Fruit fly (Drosophila melanogaster): ENCODE measurements around the gene Ctps.

Gene Ctps

dm6 chr3L:15079278-15079677, 18.4 kb upstream of the Ctps start:
- peak; percentile 65 for TF ChIP-seq Dif (GFP tag; optimal IDR thresholded peaks at IDR 0.05; ENCODE audit: partially characterized antibody)
- no peak for TF ChIP-seq rgr (GFP tag; optimal IDR thresholded peaks at IDR 0.05)
- no peak for TF ChIP-seq Hr83 (GFP tag; optimal IDR thresholded peaks at IDR 0.05; ENCODE audit: poor library complexity, severe bottlenecking)
- TF ChIP-seq Rel (GFP tag; optimal IDR thresholded peaks at IDR 0.05), result no peak
- TF ChIP-seq Rel (tag; optimal IDR thresholded peaks at IDR 0.05), result no peak
- no peak for TF ChIP-seq CG9705 (GFP tag; optimal IDR thresholded peaks at IDR 0.05)
- no peak for TF ChIP-seq CG32264 (GFP tag; optimal IDR thresholded peaks at IDR 0.05)
- peak; percentile 60 for TF ChIP-seq fru (GFP tag; optimal IDR thresholded peaks at IDR 0.05)
- TF ChIP-seq dsf (GFP tag; optimal IDR thresholded peaks at IDR 0.05; ENCODE audit: borderline replicate concordance), result no peak
- TF ChIP-seq Myc (optimal IDR thresholded peaks at IDR 0.05), result peak; percentile 5
- TF ChIP-seq OdsH (GFP tag; optimal IDR thresholded peaks at IDR 0.05), result no peak
- TF ChIP-seq woc (GFP tag; optimal IDR thresholded peaks at IDR 0.05), result no peak
- no peak for TF ChIP-seq brk (GFP tag; optimal IDR thresholded peaks at IDR 0.05)
- no peak for TF ChIP-seq dmrt93B (GFP tag; optimal IDR thresholded peaks at IDR 0.05)
- TF ChIP-seq foxo (GFP tag; optimal IDR thresholded peaks at IDR 0.05), result no peak
- TF ChIP-seq dl (GFP tag; optimal IDR thresholded peaks at IDR 0.05; ENCODE audit: insufficient read depth in 1 of 2, partially characterized antibody in 2 of 2), result peak in 1 of 2 experiments; percentile 35
- no peak for TF ChIP-seq jim (GFP tag; optimal IDR thresholded peaks at IDR 0.05)
- TF ChIP-seq Vsx2 (GFP tag; optimal IDR thresholded peaks at IDR 0.05; ENCODE audit: partially characterized antibody), result peak; percentile 9

DNA sequence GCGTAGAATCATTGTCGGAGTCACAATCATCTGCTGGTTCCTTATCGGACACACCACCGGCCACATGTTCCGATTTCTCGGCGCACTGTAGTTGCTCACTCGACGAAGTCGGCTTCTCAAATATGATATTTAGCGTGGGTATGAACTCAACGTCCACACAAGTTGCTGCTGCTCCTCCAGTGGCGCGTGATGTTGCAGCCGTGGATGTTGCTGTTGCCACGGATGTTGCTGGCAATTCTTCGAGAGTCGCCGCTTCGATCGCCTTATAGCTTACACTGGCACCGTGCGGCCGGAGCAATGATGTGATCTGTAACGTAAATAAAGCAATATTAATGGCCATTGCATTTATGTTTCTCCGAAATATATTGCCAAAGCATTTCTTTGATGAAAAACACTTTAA, 13.4 kb upstream of the Ctps start:
- TF ChIP-seq dl (GFP tag; optimal IDR thresholded peaks at IDR 0.05; ENCODE audit: insufficient read depth in 1 of 2, partially characterized antibody in 2 of 2) (no peak), lola (GFP tag; optimal IDR thresholded peaks at IDR 0.05) (no peak), sage (GFP tag; optimal IDR thresholded peaks at IDR 0.05) (no peak), dmrt93B (GFP tag; optimal IDR thresholded peaks at IDR 0.05) (no peak), CG32264 (GFP tag; optimal IDR thresholded peaks at IDR 0.05) (no peak), HLH106 (tag; optimal IDR thresholded peaks at IDR 0.05) (no peak), psq (GFP tag; optimal IDR thresholded peaks at IDR 0.05) (no peak), Hr83 (GFP tag; optimal IDR thresholded peaks at IDR 0.05; ENCODE audit: poor library complexity, severe bottlenecking) (no peak)

- TF ChIP-seq Rel (GFP tag; optimal IDR thresholded peaks at IDR 0.05), result no peak
- TF ChIP-seq Rel (tag; optimal IDR thresholded peaks at IDR 0.05), result no peak
- no peak for TF ChIP-seq Jra (GFP tag; optimal IDR thresholded peaks at IDR 0.05)
- no peak for TF ChIP-seq rgr (GFP tag; optimal IDR thresholded peaks at IDR 0.05)
- TF ChIP-seq CG9705 (GFP tag; optimal IDR thresholded peaks at IDR 0.05), result no peak
- no peak for TF ChIP-seq Sp1 (GFP tag; optimal IDR thresholded peaks at IDR 0.05)
- no peak for TF ChIP-seq lola (GFP tag; optimal IDR thresholded peaks at IDR 0.05)
- TF ChIP-seq dmrt93B (GFP tag; optimal IDR thresholded peaks at IDR 0.05), result no peak
- TF ChIP-seq Hr83 (GFP tag; optimal IDR thresholded peaks at IDR 0.05; ENCODE audit: poor library complexity, severe bottlenecking), result no peak
Observed at dm6 chr3L:15088285-15088684, 9.4 kb upstream of the Ctps start.

- no peak for TF ChIP-seq foxo (GFP tag; optimal IDR thresholded peaks at IDR 0.05)
- TF ChIP-seq CG9705 (GFP tag; optimal IDR thresholded peaks at IDR 0.05), result no peak
- TF ChIP-seq dl (GFP tag; optimal IDR thresholded peaks at IDR 0.05; ENCODE audit: insufficient read depth in 1 of 2, partially characterized antibody in 2 of 2), result no peak
- TF ChIP-seq Hr83 (GFP tag; optimal IDR thresholded peaks at IDR 0.05; ENCODE audit: poor library complexity, severe bottlenecking), result no peak
- no peak for TF ChIP-seq Vsx2 (GFP tag; optimal IDR thresholded peaks at IDR 0.05; ENCODE audit: partially characterized antibody)
- TF ChIP-seq CrebA (GFP tag; optimal IDR thresholded peaks at IDR 0.05; ENCODE audit: borderline replicate concordance), result no peak
- no peak for TF ChIP-seq Hr78 (GFP tag; optimal IDR thresholded peaks at IDR 0.05)
- TF ChIP-seq Dfd (GFP tag; optimal IDR thresholded peaks at IDR 0.05), result no peak
Observed at dm6 chr3L:15089083-15089704, 8.5 kb upstream of the Ctps start.

dm6 chr3L:15089887-15090679, 7.6 kb upstream of the Ctps start:
- TF ChIP-seq lola (GFP tag; optimal IDR thresholded peaks at IDR 0.05) (no peak), Myc (optimal IDR thresholded peaks at IDR 0.05) (no peak)

Data from whole organism, wandering third instar larva.